Fruit fly (Drosophila melanogaster): ENCODE measurements around the gene sno.
"Not testable (repeated sequence)": the region's sequence is repeated elsewhere in the genome, so short reads cannot be mapped to it uniquely, and the experiment has no call there.

Gene sno

DNA sequence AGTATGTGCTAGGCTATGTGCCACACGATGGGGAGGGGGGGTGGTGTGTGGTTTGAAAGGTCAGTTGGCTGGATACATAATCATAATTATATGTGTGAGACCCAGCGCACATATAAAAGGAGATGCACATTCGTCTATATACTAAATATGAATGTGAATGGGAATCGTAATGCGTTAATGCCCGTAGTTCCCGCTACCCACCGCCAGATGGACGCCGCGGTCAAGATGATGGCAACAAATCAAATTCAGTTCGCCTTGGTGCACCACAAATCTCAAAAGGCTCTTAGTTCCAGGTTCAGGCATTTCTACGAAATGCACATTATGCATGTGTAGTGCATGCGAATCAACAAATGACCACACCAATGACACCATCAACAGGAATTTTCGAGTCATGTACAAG, 6.8 kb downstream of the sno start:
- TF ChIP-seq CG8478 (optimal IDR thresholded peaks at IDR 0.05) (no peak), Dll (optimal IDR thresholded peaks at IDR 0.05) (no peak), EcR (GFP tag; optimal IDR thresholded peaks at IDR 0.05) (no peak), psq (optimal IDR thresholded peaks at IDR 0.05) (no peak), pan (optimal IDR thresholded peaks at IDR 0.05) (no peak), usp (GFP tag; optimal IDR thresholded peaks at IDR 0.05) (no peak)

DNA sequence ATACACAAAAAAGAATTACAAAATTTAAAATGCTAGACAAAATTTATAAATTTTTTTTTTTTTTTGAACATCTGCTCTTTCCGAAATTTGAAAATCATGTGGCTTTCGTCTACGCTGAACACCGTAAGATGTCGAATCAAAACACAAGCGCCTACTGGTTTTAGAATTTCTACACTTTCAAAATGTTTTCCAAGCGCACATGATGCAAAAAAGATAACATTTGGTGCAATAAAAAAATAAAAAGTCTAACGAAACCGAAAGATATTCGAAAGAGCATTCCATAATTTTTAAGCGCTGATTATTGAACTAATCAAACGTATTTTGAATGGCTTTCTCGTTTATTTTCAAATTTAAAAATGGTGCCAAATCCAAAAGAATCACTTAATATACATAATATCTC, 9.3 kb downstream of the sno start, which contains the start of gene CG44437:
TSS of gene CG44437 (minus strand) at position 101 of the 400 bp plus-strand sequence.
- no peak for TF ChIP-seq usp (GFP tag; optimal IDR thresholded peaks at IDR 0.05)
- no peak for TF ChIP-seq pan (optimal IDR thresholded peaks at IDR 0.05)
- no peak for TF ChIP-seq Dll (optimal IDR thresholded peaks at IDR 0.05)
- no peak for TF ChIP-seq CG8478 (optimal IDR thresholded peaks at IDR 0.05)
- no peak for TF ChIP-seq psq (optimal IDR thresholded peaks at IDR 0.05)
- no peak for TF ChIP-seq EcR (GFP tag; optimal IDR thresholded peaks at IDR 0.05)

DNA sequence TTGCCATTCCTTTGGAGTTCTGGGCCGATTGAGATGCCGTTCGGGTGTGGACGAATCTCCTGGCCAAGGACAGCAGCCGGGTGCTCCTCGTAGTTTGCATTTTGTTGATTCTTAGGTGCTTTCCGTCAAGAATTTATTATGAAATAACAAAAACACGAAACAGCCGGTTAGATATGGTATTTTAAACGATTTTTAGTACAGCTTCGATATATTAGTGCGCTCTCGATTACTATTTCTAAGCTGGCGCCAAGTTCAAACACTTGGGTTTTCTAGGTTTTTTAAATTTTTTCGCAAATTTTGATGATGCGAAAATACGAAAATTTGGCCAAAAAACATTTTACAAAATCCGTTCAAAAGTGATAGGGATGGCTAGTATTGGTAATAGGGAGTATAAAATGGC, 17.2 kb downstream of the sno start, which contains the start of gene Coq5:
TSS of gene Coq5 (minus strand) at position 303 of the 400 bp plus-strand sequence.
- TF ChIP-seq Dll (optimal IDR thresholded peaks at IDR 0.05) = no peak
- no peak for TF ChIP-seq pan (optimal IDR thresholded peaks at IDR 0.05)
- TF ChIP-seq EcR (GFP tag; optimal IDR thresholded peaks at IDR 0.05) = no peak
- TF ChIP-seq CG8478 (optimal IDR thresholded peaks at IDR 0.05) = no peak
- no peak for TF ChIP-seq psq (optimal IDR thresholded peaks at IDR 0.05)

DNA sequence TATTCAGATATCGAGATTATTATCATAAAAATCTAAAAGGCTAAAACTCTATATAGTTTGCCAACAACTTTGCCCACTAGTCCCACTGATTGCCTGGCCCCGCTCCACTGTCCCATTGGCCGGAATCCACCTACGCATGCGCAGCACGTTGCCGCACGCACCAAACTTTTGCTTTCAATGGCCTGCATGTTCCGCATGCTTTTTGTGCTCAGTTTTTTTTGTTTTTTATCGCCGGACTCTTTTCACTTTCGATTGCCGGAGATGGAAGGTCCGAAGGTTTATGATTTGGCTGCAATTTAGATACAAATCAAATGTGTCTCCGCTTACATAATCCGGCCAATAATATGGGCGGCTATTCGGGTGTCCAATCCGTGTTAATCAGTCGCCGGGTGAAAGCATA, 19.2 kb downstream of the sno start:
- TF ChIP-seq EcR (GFP tag; optimal IDR thresholded peaks at IDR 0.05) = no peak
- TF ChIP-seq Dll (optimal IDR thresholded peaks at IDR 0.05) = no peak
- no peak for TF ChIP-seq usp (GFP tag; optimal IDR thresholded peaks at IDR 0.05)
- TF ChIP-seq pan (optimal IDR thresholded peaks at IDR 0.05) = no peak
- no peak for TF ChIP-seq psq (optimal IDR thresholded peaks at IDR 0.05)
- no peak for TF ChIP-seq CG8478 (optimal IDR thresholded peaks at IDR 0.05)

DNA sequence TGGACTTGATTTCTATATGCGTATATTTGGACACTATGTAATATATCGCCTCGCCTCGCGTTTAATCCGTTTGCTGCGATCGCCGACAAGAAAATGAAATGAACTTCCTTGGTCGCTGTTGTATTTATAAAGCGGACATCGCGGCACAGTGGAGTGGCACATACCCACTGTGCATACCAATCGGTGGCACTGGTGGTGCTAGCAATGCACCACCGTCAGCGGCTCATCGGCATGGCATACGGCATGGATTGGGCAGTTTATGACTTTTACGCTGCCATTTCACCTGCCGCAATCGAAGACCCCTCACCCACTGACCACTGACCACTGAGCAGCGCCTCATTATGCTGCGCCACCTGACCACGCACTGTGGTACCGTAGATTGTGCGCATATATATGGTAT, 19.7 kb downstream of the sno start, which contains the start of gene CG12723:
TSS of gene CG12723 (minus strand) at position 101 of the 400 bp plus-strand sequence.
- TF ChIP-seq CG8478 (optimal IDR thresholded peaks at IDR 0.05) = no peak
- TF ChIP-seq pan (optimal IDR thresholded peaks at IDR 0.05) = no peak
- TF ChIP-seq Dll (optimal IDR thresholded peaks at IDR 0.05) = no peak
- TF ChIP-seq EcR (GFP tag; optimal IDR thresholded peaks at IDR 0.05) = no peak
- TF ChIP-seq usp (GFP tag; optimal IDR thresholded peaks at IDR 0.05) = no peak
- no peak for TF ChIP-seq psq (optimal IDR thresholded peaks at IDR 0.05)

DNA sequence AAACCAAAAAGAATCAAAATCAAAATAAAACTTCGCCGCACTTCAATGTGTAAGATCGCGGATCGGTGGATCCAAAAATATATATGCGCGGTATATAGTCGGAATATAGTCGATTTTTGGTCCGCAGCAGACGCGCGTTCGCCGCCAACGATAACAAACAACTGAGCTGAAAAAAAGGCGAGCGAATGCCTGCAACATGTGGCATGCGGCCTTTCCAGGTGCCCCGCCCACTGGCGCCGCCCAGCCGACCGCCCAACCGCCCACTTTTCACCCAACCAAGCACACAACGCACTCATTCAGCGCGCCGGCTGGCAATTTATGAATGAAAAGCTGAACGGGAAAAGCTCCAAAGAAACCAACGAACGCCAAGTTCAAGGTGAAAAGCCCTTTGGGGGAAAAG, 22.4 kb downstream of the sno start, which contains the start of gene Lgr4:
TSS of gene Lgr4 (minus strand) at position 133 of the 400 bp plus-strand sequence.
- TF ChIP-seq usp (GFP tag; optimal IDR thresholded peaks at IDR 0.05) (no peak), Dll (optimal IDR thresholded peaks at IDR 0.05) (no peak), psq (optimal IDR thresholded peaks at IDR 0.05) (no peak), pan (optimal IDR thresholded peaks at IDR 0.05) (no peak), EcR (GFP tag; optimal IDR thresholded peaks at IDR 0.05) (no peak), CG8478 (optimal IDR thresholded peaks at IDR 0.05) (no peak)

DNA sequence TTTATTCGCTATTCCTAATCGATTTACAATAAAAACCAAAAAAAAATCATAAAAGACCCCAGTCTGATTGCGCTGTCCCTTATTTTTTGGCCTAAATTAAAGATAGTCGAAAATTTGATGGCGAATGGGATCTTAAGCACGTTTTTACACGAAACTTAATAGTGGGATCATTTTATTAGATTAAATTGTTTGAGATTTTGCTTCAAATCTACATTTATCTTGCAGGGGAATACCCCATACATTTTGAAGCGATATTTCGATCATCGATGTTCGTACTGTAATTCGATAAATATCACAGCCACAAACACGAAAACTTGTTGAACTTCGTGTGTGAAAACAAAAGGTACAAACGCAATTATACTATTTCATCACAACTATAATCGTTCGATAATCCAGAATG, 27.3 kb downstream of the sno start, which contains the start of gene CG32641:
TSS of gene CG32641 (plus strand) at position 301 of the 400 bp plus-strand sequence.
- TF ChIP-seq Dll (optimal IDR thresholded peaks at IDR 0.05); pan (optimal IDR thresholded peaks at IDR 0.05); EcR (GFP tag; optimal IDR thresholded peaks at IDR 0.05): not testable (repeated sequence)

DNA sequence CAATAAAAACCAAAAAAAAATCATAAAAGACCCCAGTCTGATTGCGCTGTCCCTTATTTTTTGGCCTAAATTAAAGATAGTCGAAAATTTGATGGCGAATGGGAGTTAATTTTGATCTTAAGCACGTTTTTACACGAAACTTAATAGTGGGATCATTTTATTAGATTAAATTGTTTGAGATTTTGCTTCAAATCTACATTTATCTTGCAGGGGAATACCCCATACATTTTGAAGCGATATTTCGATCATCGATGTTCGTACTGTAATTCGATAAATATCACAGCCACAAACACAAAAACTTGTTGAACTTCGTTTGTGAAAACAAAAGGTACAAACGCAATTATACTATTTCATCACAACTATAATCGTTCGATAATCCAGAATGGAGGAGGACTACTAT, 33.8 kb downstream of the sno start, which contains the start of gene CG32640:
TSS of gene CG32640 (plus strand) at position 286 of the 400 bp plus-strand sequence.
- TF ChIP-seq CG8478, psq, pan (optimal IDR thresholded peaks at IDR 0.05): not testable (repeated sequence)

DNA sequence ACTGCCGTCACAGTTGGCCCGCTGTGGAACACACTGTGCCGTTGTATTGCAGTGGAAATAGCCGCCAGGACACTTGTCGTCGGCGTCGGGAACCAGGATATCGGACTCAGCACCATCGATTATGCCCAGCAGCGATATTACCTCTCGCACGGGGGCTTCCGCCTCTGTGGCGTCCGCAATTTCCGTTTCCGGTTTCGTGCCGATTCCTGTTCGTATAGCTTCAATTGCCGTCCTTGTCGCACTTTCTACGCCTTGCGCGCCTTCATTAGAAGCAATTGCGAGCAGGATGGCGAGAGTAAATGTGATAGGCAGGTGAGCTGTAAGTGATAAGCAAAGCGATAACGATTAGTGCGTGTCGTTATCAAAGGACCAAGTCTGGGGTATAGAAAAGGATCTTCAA, 38.6 kb downstream of the sno start:
- TF ChIP-seq Dll (optimal IDR thresholded peaks at IDR 0.05) (no peak), CG8478 (optimal IDR thresholded peaks at IDR 0.05) (no peak), usp (GFP tag; optimal IDR thresholded peaks at IDR 0.05) (no peak), EcR (GFP tag; optimal IDR thresholded peaks at IDR 0.05) (no peak), pan (optimal IDR thresholded peaks at IDR 0.05) (no peak)

DNA sequence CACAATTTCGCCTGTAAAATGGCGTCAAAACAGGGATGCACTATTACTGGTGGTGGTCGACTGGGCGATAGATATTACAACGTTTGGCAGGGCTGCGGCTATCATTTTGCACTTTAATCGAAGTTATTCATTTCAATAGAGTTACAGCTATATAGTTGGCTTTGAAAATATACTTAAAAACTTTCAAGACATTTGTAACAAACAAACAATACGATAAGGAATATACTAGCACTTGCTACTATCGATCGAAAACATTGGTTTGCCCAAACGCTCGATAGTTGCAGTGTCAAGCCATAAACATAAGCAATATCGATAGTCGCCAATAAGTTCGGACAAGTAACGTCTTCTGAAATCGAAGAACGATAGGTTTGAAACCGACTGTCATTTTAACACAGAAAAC, 52.0 kb downstream of the sno start, which contains the start of the genes Bap60 and CG12096:
TSS of gene Bap60 (minus strand) at position 28 of the 400 bp plus-strand sequence.
TSS of gene CG12096 (plus strand) at position 124 of the 400 bp plus-strand sequence.
- TF ChIP-seq pan (optimal IDR thresholded peaks at IDR 0.05) (no peak), psq (optimal IDR thresholded peaks at IDR 0.05) (no peak)

DNA sequence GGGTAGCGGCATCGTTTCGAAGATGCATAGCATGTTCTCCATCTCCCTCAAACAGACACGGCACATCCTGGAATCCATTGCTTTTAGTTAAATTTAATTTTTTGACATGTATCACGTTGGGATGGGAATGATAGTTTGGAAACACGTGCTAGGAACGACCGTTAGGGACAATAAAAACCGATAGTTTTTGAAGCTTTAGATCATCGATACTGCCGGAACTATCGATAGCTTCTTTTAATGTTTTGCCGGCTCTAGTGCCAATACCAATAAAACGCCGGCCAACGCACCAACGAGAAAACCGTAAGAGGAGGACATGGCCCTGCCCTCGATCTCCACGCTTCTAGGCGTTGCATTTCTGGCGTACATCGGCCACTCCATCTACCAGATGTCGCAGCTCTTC, 56.7 kb downstream of the sno start, which contains the start of the genes CG4318 and CG4332:
TSS of gene CG4318 (minus strand) at position 142 of the 400 bp plus-strand sequence.
TSS of gene CG4332 (plus strand) at position 256 of the 400 bp plus-strand sequence.
- no peak for TF ChIP-seq usp (GFP tag; optimal IDR thresholded peaks at IDR 0.05)
- no peak for TF ChIP-seq pan (optimal IDR thresholded peaks at IDR 0.05)
- TF ChIP-seq Dll (optimal IDR thresholded peaks at IDR 0.05) = no peak
- no peak for TF ChIP-seq EcR (GFP tag; optimal IDR thresholded peaks at IDR 0.05)
- TF ChIP-seq CG8478 (optimal IDR thresholded peaks at IDR 0.05) = no peak
- no peak for TF ChIP-seq psq (optimal IDR thresholded peaks at IDR 0.05)

DNA sequence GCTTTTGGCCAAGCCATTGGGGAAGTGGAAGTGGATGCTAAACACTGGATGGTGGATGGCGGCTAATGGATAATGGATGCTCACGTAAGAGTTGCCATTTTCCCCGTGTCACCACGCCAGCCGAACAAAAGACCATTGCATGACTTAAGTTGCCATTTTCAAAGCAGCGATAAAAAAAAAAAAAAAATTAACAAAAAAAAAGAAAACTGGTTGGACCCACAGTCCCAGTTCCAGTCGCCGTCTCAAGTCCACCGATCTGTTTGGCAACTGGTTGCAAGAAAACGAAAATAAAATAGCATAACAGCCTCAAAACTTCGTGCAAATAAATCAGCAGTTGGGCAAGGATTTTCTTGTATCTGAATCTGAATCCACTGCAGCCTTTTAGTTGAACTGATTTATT, 62.4 kb downstream of the sno start:
- no peak for TF ChIP-seq EcR (GFP tag; optimal IDR thresholded peaks at IDR 0.05)
- no peak for TF ChIP-seq CG8478 (optimal IDR thresholded peaks at IDR 0.05)
- no peak for TF ChIP-seq psq (optimal IDR thresholded peaks at IDR 0.05)
- TF ChIP-seq Dll (optimal IDR thresholded peaks at IDR 0.05) = no peak
- TF ChIP-seq pan (optimal IDR thresholded peaks at IDR 0.05) = no peak
- no peak for TF ChIP-seq usp (GFP tag; optimal IDR thresholded peaks at IDR 0.05)

DNA sequence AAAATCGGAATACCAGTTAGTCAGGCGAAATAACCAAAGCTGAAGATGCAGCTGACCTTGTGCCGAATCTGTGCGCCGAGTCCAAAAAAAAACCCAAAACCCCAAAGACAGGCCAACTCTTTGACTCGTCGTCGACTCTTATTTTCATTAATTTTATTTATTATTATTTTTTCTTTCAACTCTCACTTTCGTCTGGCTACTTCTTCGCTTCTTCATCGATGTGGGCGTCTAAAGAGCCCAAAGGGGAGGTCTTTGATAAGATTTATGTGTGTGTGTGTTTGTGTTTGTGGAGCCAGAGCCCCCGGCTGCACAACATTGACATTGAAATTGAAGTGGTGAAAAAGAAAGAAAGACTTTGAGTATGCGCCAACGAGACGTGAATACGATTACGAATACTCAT, 65.6 kb downstream of the sno start:
- TF ChIP-seq usp (GFP tag; optimal IDR thresholded peaks at IDR 0.05) (no peak), EcR (GFP tag; optimal IDR thresholded peaks at IDR 0.05) (no peak), CG8478 (optimal IDR thresholded peaks at IDR 0.05) (no peak), pan (optimal IDR thresholded peaks at IDR 0.05) (no peak), psq (optimal IDR thresholded peaks at IDR 0.05) (no peak), Dll (optimal IDR thresholded peaks at IDR 0.05) (no peak)

Measured in whole organism.